Fruit fly (Drosophila melanogaster) whole organism, embryonic: ENCODE results near the gene CG14104.
A peak's percentile ranks its signal among the peaks of the same experiment; 100 is the strongest.

Source experiments
- Atf3 ChIP-seq: fragments of 200-800 bp; sonication (Bioruptor generic); optimal IDR thresholded peaks from 3 replicates; lab custom pipeline; 2016; ENCODE audit warnings: missing biosample characterization, missing genetic modification characterization
- Awh ChIP-seq: fragments of 200-800 bp; sonication (Bioruptor generic); IDR thresholded peaks from 2 replicates; pipeline ENCODE4, ENCODE4 v1.3.6; 2022; ENCODE audit warnings: missing biosample characterization, missing genetic modification characterization
- B-H2 ChIP-seq: fragments of 200-800 bp; sonication (Bioruptor generic); optimal IDR thresholded peaks from 2 replicates; lab custom pipeline; 2018; ENCODE audit warnings: missing biosample characterization, mild to moderate bottlenecking, missing genetic modification characterization
- BEAF-32 ChIP-seq: fragments of 200-800 bp; sonication (Bioruptor generic); optimal IDR thresholded peaks from 3 replicates; lab custom pipeline; 2017; ENCODE audit warnings: missing biosample characterization, missing genetic modification characterization, mild to moderate bottlenecking, moderate library complexity, missing genetic modification reagents
- CG10209 ChIP-seq: fragments of 200-800 bp; sonication (Bioruptor generic); optimal IDR thresholded peaks from 3 replicates; lab custom pipeline; 2017; ENCODE audit warnings: missing biosample characterization, mild to moderate bottlenecking, missing genetic modification characterization, missing genetic modification reagents
- CG10321 ChIP-seq: fragments of 200-800 bp; sonication (Bioruptor generic); IDR thresholded peaks from 2 replicates; pipeline ENCODE4 v1.3.6; 2022; ENCODE audit warnings: missing biosample characterization, missing genetic modification characterization
- CG11696 ChIP-seq: fragments of 200-800 bp; sonication (Bioruptor generic); IDR thresholded peaks from 2 replicates; pipeline ENCODE4 v1.3.6; 2022; ENCODE audit warnings: missing biosample characterization, missing genetic modification characterization
- CG12236 ChIP-seq: fragments of 200-800 bp; sonication (Bioruptor generic); optimal IDR thresholded peaks from 2 replicates; lab custom pipeline; 2016; ENCODE audit warnings: missing biosample characterization, missing genetic modification characterization
- CG12299 ChIP-seq: fragments of 200-800 bp; sonication (Bioruptor generic); optimal IDR thresholded peaks from 2 replicates; lab custom pipeline; 2018; ENCODE audit warnings: missing biosample characterization, mild to moderate bottlenecking, missing genetic modification characterization
- CG12942 ChIP-seq: fragments of 200-800 bp; sonication (Bioruptor generic); optimal IDR thresholded peaks from 3 replicates; lab custom pipeline; 2016; ENCODE audit warnings: missing biosample characterization, missing genetic modification characterization
- CG13775 ChIP-seq: fragments of 200-800 bp; sonication (Bioruptor generic); optimal IDR thresholded peaks from 3 replicates; lab custom pipeline; 2017; ENCODE audit warnings: missing biosample characterization, mild to moderate bottlenecking, missing genetic modification characterization
- CG14014 ChIP-seq: fragments of 200-800 bp; sonication (Bioruptor generic); IDR thresholded peaks from 2 replicates; pipeline ENCODE4 v1.3.6; 2022; ENCODE audit warnings: missing biosample characterization, missing genetic modification characterization
- CG15073 ChIP-seq: fragments of 200-800 bp; sonication (Bioruptor generic); optimal IDR thresholded peaks from 2 replicates; lab custom pipeline; 2016; ENCODE audit warnings: missing biosample characterization, missing genetic modification characterization
- CG15269 ChIP-seq: fragments of 200-800 bp; sonication (Bioruptor generic); optimal IDR thresholded peaks from 2 replicates; lab custom pipeline; 2018; ENCODE audit warnings: missing biosample characterization, mild to moderate bottlenecking, missing genetic modification characterization, moderate library complexity
- CG17328 ChIP-seq: fragments of 200-800 bp; sonication (Bioruptor generic); IDR thresholded peaks from 2 replicates; pipeline ENCODE4 v1.3.6; 2022; ENCODE audit warnings: missing biosample characterization, missing genetic modification characterization
- CG17361 ChIP-seq: fragments of 200-800 bp; sonication (Bioruptor generic); IDR thresholded peaks from 3 replicates; pipeline ENCODE4 v1.3.6; 2022; ENCODE audit warnings: missing biosample characterization, missing genetic modification characterization
- CG18262 ChIP-seq: fragments of 200-800 bp; optimal IDR thresholded peaks from 3 replicates; lab custom pipeline; 2019; ENCODE audit warnings: missing biosample characterization, mild to moderate bottlenecking, missing genetic modification characterization, moderate library complexity
- CG2889 ChIP-seq: fragments of 200-800 bp; sonication (Bioruptor generic); IDR thresholded peaks from 3 replicates; pipeline ENCODE4 v1.3.6; 2022; ENCODE audit warnings: missing biosample characterization, missing genetic modification characterization
- CG32772 ChIP-seq: fragments of 200-800 bp; sonication (Bioruptor generic); IDR thresholded peaks from 2 replicates; pipeline ENCODE4 v1.3.6; 2022; ENCODE audit warnings: missing biosample characterization, missing genetic modification characterization
- CG6765 ChIP-seq: fragments of 200-800 bp; sonication (Bioruptor generic); optimal IDR thresholded peaks from 3 replicates; lab custom pipeline; 2017; ENCODE audit warnings: missing biosample characterization, mild to moderate bottlenecking, missing genetic modification characterization
- CG7839 ChIP-seq: fragments of 200-800 bp; sonication (Bioruptor generic); optimal IDR thresholded peaks from 3 replicates; lab custom pipeline; 2018; ENCODE audit warnings: missing biosample characterization, mild to moderate bottlenecking, missing genetic modification characterization, moderate library complexity
- CG9437 ChIP-seq: fragments of 200-800 bp; sonication (Bioruptor generic); optimal IDR thresholded peaks from 2 replicates; lab custom pipeline; 2018; ENCODE audit warnings: missing biosample characterization, mild to moderate bottlenecking, missing genetic modification characterization
- CG9609 ChIP-seq: fragments of 200-800 bp; sonication (Bioruptor generic); optimal IDR thresholded peaks from 3 replicates; lab custom pipeline; 2016; ENCODE audit warnings: missing biosample characterization, missing genetic modification characterization
- CoRest ChIP-seq: fragments of 200-800 bp; sonication (Bioruptor generic); optimal IDR thresholded peaks from 3 replicates; lab custom pipeline; 2018; ENCODE audit warnings: missing biosample characterization, mild to moderate bottlenecking, missing genetic modification characterization, moderate library complexity
- Dbx ChIP-seq: fragments of 200-800 bp; sonication (Bioruptor generic); IDR thresholded peaks from 3 replicates; pipeline ENCODE4 v1.3.6; 2022; ENCODE audit warnings: missing biosample characterization, missing genetic modification characterization
- Doc3 ChIP-seq: fragments of 200-800 bp; sonication (Bioruptor generic); IDR thresholded peaks from 3 replicates; pipeline ENCODE4 v1.3.6; 2022; ENCODE audit warnings: missing biosample characterization, missing genetic modification characterization; ENCODE audit not compliant: partially characterized antibody
- E2f2 ChIP-seq: fragments of 200-800 bp; sonication (Bioruptor generic); IDR thresholded peaks from 2 replicates; pipeline ENCODE4 v1.3.6; 2022; ENCODE audit warnings: missing biosample characterization, missing genetic modification characterization
- Gsc ChIP-seq: fragments of 200-800 bp; sonication (Bioruptor generic); IDR thresholded peaks from 2 replicates; pipeline ENCODE4 v1.3.6; 2022; ENCODE audit warnings: missing biosample characterization, missing genetic modification characterization
- Pdp1 ChIP-seq, 2 experiments: fragments of 200-800 bp; sonication (Bioruptor generic); optimal IDR thresholded peaks; 3 replicates each; lab custom pipeline; 2016; ENCODE audit warnings: missing biosample characterization in 2 of 2, missing genetic modification characterization in 2 of 2, mild to moderate bottlenecking in 1 of 2, moderate library complexity in 1 of 2
- Rx ChIP-seq: fragments of 200-800 bp; sonication (Bioruptor generic); IDR thresholded peaks from 2 replicates; pipeline ENCODE4 v1.3.6; 2022; ENCODE audit warnings: missing biosample characterization, missing genetic modification characterization
- Sin3A ChIP-seq: fragments of >200 bp; optimal IDR thresholded peaks from 2 replicates; lab custom pipeline; 2018
- Sry-δ ChIP-seq: fragments of 200-800 bp; sonication (Bioruptor generic); optimal IDR thresholded peaks from 2 replicates; lab custom pipeline; 2016; ENCODE audit warnings: missing biosample characterization, missing genetic modification characterization
- ab ChIP-seq: fragments of 200-800 bp; sonication (Bioruptor generic); optimal IDR thresholded peaks from 2 replicates; lab custom pipeline; 2016; ENCODE audit warnings: missing biosample characterization, missing genetic modification characterization
- al ChIP-seq: fragments of 200-800 bp; sonication (Bioruptor generic); IDR thresholded peaks from 2 replicates; pipeline ENCODE4 v1.3.6; 2022; ENCODE audit warnings: missing biosample characterization, missing genetic modification characterization
- aop ChIP-seq: fragments of 200-800 bp; sonication (Bioruptor generic); IDR thresholded peaks from 2 replicates; pipeline ENCODE4 v1.3.6; 2022; ENCODE audit warnings: missing biosample characterization, missing genetic modification characterization
- bbx ChIP-seq: fragments of 200-800 bp; sonication (Bioruptor generic); IDR thresholded peaks from 2 replicates; pipeline ENCODE4 v1.3.6; 2022; ENCODE audit warnings: missing biosample characterization, missing genetic modification characterization; ENCODE audit not compliant: partially characterized antibody
- cas ChIP-seq: fragments of 200-800 bp; sonication (Bioruptor generic); IDR thresholded peaks from 2 replicates; pipeline ENCODE4 v1.3.6; 2022; ENCODE audit warnings: missing biosample characterization, missing genetic modification characterization
- chn ChIP-seq: fragments of 200-800 bp; sonication (Bioruptor generic); optimal IDR thresholded peaks from 2 replicates; lab custom pipeline; 2016; ENCODE audit warnings: missing biosample characterization, missing genetic modification characterization
- crc ChIP-seq: fragments of 200-800 bp; sonication (Bioruptor generic); optimal IDR thresholded peaks from 2 replicates; lab custom pipeline; 2016; ENCODE audit warnings: missing biosample characterization, missing genetic modification characterization
- dati ChIP-seq: fragments of 200-800 bp; sonication (Bioruptor generic); IDR thresholded peaks from 2 replicates; pipeline ENCODE4 v1.3.6; 2022; ENCODE audit warnings: missing biosample characterization, missing genetic modification characterization
- kah ChIP-seq: fragments of 200-800 bp; sonication (Bioruptor generic); optimal IDR thresholded peaks from 2 replicates; lab custom pipeline; 2018; ENCODE audit warnings: missing biosample characterization, mild to moderate bottlenecking, missing genetic modification characterization
- oc ChIP-seq: fragments of 200-800 bp; sonication (Bioruptor generic); optimal IDR thresholded peaks from 2 replicates; lab custom pipeline; 2018; ENCODE audit warnings: missing biosample characterization, mild to moderate bottlenecking, missing genetic modification characterization, moderate library complexity
- p53 ChIP-seq: fragments of 200-800 bp; sonication (Bioruptor generic); optimal IDR thresholded peaks from 2 replicates; lab custom pipeline; 2016; ENCODE audit warnings: missing biosample characterization, missing genetic modification characterization
- pho ChIP-seq: fragments of 200-800 bp; sonication (Bioruptor generic); optimal IDR thresholded peaks from 2 replicates; lab custom pipeline; 2016; ENCODE audit warnings: missing biosample characterization, missing genetic modification characterization
- phol ChIP-seq: fragments of 200-800 bp; sonication (Bioruptor generic); optimal IDR thresholded peaks from 3 replicates; lab custom pipeline; 2018; ENCODE audit warnings: missing biosample characterization, mild to moderate bottlenecking, missing genetic modification characterization, moderate library complexity
- sd ChIP-seq: fragments of 200-800 bp; sonication (Bioruptor generic); optimal IDR thresholded peaks from 3 replicates; lab custom pipeline; 2018; ENCODE audit warnings: missing biosample characterization, mild to moderate bottlenecking, missing genetic modification characterization, moderate library complexity
- sug ChIP-seq: fragments of 200-800 bp; optimal IDR thresholded peaks from 2 replicates; lab custom pipeline; 2019; ENCODE audit warnings: missing biosample characterization, mild to moderate bottlenecking, missing genetic modification characterization, moderate library complexity
- tio ChIP-seq: fragments of 200-800 bp; sonication (Bioruptor generic); optimal IDR thresholded peaks from 2 replicates; lab custom pipeline; 2017; ENCODE audit warnings: missing biosample characterization, missing genetic modification characterization, inconsistent platforms
- toy ChIP-seq: fragments of 200-800 bp; sonication (Bioruptor generic); IDR thresholded peaks from 2 replicates; pipeline ENCODE4 v1.3.6; 2022; ENCODE audit warnings: missing biosample characterization, missing genetic modification characterization
- ttk ChIP-seq: fragments of 200-800 bp; sonication (Bioruptor generic); IDR thresholded peaks from 2 replicates; pipeline ENCODE4 v2.1.2; 2022; ENCODE audit warnings: missing biosample characterization, missing genetic modification characterization

The CG14104 gene

dm6 chr3L:19794203-19794802 lies 12.7 kb downstream of the CG14104 start (continued):
- TF ChIP-seq chn (peak; percentile 72), CoRest (peak; percentile 92), CG13775 (GFP tag; lab: Kevin White, UChicago) (peak; percentile 87), CG6765 (GFP tag; lab: Kevin White, UChicago) (peak; percentile 90), bbx (peak; percentile 62; the same call in 1 of the 2 replicates), CG15073 (GFP tag; lab: Kevin White, UChicago) (peak; percentile 52), CG32772 (peak; percentile 61; the same call in 1 of the 2 replicates), Rx (GFP tag; lab: Robert Waterston, UW) (peak; percentile 7; the same call in 1 of the 2 replicates), al (GFP tag; lab: Robert Waterston, UW) (peak; percentile 62), CG9609 (GFP tag; lab: Kevin White, UChicago) (peak; percentile 69), cas (0 out of 2 replicates have a peak, but pooled peaks have one; percentile 31), CG11696 (peak; percentile 24; the same call in 1 of the 2 replicates), Atf3 (peak; percentile 48), aop (GFP tag; lab: Robert Waterston, UW) (no peak), phol (tag; lab: Kevin White, UChicago) (peak; percentile 83), CG2889 (GFP tag; lab: Robert Waterston, UW) (0 out of 3 replicates have a peak, but pooled peaks have one; percentile 15), CG17361 (GFP tag; lab: Robert Waterston, UW) (peak; percentile 92), Gsc (GFP tag; lab: Robert Waterston, UW) (no peak), BEAF-32 (GFP tag; lab: Kevin White, UChicago) (no peak), Pdp1 (GFP tag; optimal IDR thresholded peaks at IDR 0.05; lab: Kevin White, UChicago) (peak; percentile 65 to 84), Sin3A (lab: Kevin White, UChicago) (no peak), E2f2 (GFP tag; lab: Robert Waterston, UW) (peak; percentile 48; the same call in 1 of the 2 replicates), CG15269 (tag; lab: Kevin White, UChicago) (peak; percentile 91), CG10321 (GFP tag; lab: Robert Waterston, UW) (0 out of 2 replicates have a peak, but pooled peaks have one; percentile 35), ab (GFP tag; lab: Kevin White, UChicago) (peak; percentile 64), Awh (GFP tag; lab: Robert Waterston, UW) (peak; percentile 68), crc (no peak), CG14014 (GFP tag; lab: Robert Waterston, UW) (peak; percentile 73), CG12942 (GFP tag; lab: Kevin White, UChicago) (peak; percentile 62), dati (GFP tag; lab: Robert Waterston, UW) (no peak), CG17328 (GFP tag; lab: Robert Waterston, UW) (peak; percentile 66), ttk (GFP tag; lab: Robert Waterston, UW) (no peak; the same call in 1 of the 2 replicates), CG9437 (peak; percentile 89), pho (GFP tag; lab: Kevin White, UChicago) (peak; percentile 81), B-H2 (peak; percentile 71), sug (peak; percentile 89), sd (tag; lab: Kevin White, UChicago) (no peak), toy (GFP tag; lab: Robert Waterston, UW) (0 out of 2 replicates have a peak, but pooled peaks have one; percentile 54), Doc3 (no peak), tio (GFP tag; lab: Kevin White, UChicago) (peak; percentile 82), Dbx (GFP tag; lab: Robert Waterston, UW) (peak; percentile 78), CG12236 (GFP tag; lab: Kevin White, UChicago) (peak; percentile 47), CG18262 (tag; lab: Kevin White, UChicago) (peak; percentile 91), kah (GFP tag; lab: Kevin White, UChicago) (peak; percentile 69), p53 (GFP tag; lab: Kevin White, UChicago) (no peak), Sry-δ (peak; percentile 16), oc (no peak), CG10209 (peak; percentile 88), CG12299 (tag; lab: Kevin White, UChicago) (peak; percentile 80), CG7839 (tag; lab: Kevin White, UChicago) (peak; percentile 91)
